Worm (Caenorhabditis elegans): ENCODE measurements around the gene ZK418.7.

Gene ZK418.7

DNA sequence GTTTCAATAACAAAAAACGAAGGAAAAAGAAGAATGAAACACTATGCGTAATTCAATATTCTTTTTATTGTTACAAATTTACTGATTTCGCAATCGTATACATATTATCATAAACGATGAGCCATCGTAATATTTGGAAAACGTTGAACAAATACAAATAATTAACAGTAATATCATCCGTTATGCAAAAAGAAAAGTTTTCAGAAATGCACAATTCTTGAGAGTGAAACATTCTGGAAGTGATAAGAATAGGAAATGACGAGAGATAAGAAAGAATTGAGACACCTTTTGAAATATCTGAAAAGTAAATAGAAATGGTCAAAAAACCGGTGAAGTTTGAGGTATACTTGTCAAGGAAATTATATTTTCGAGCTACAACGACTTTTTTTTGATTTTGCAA is 899 bp upstream of the ZK418.7 start:
- no peak for TF ChIP-seq hnd-1 (tag; optimal IDR thresholded peaks at IDR 0.05)
- no peak for TF ChIP-seq tra-4 (tag; optimal IDR thresholded peaks at IDR 0.05)
- TF ChIP-seq ceh-36 (tag; optimal IDR thresholded peaks at IDR 0.05): no peak
- TF ChIP-seq hmg-4 (GFP tag; optimal IDR thresholded peaks at IDR 0.05): no peak
- TF ChIP-seq pes-1 (GFP tag; IDR thresholded peaks at IDR 0.05): no peak
- TF ChIP-seq ceh-13 (GFP tag; optimal IDR thresholded peaks at IDR 0.05): no peak
- no peak for TF ChIP-seq tbx-37 (GFP tag; conservative IDR thresholded peaks at IDR 0.05)
- TF ChIP-seq ets-7 (tag; optimal IDR thresholded peaks at IDR 0.05): no peak
- TF ChIP-seq flt-1 (GFP tag; IDR thresholded peaks at IDR 0.05): no peak
- no peak for TF ChIP-seq F13C5.2 (tag; optimal IDR thresholded peaks at IDR 0.05)

DNA sequence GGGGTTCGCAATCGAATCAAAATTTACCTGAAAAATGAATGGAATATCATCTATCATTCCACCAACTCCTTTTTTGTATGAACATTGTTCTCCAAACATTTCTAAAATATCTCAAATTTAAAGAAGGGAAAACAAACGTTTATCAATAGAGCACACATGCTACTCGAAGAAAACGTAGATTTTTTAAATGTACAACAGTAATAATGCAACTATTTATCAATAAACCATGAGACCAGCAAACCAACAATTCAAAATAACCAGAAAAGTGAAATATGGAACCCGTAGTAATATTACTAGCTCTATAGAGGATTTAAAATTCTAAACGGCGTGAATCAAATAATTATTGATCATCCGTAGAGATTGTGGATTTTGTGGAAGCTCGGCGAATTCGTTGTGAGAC is 1.9 kb downstream of the ZK418.7 start, which contains the start of gene ZK418.6:
Gene ZK418.6 (minus strand): TSS at position 101 of the 400 bp plus-strand sequence.
- TF ChIP-seq tbx-11 (GFP tag; IDR thresholded peaks at IDR 0.05): no peak
- TF ChIP-seq hmbx-1 (tag; optimal IDR thresholded peaks at IDR 0.05): no peak
- no peak for TF ChIP-seq flt-1 (GFP tag; IDR thresholded peaks at IDR 0.05)
- TF ChIP-seq F13C5.2 (tag; optimal IDR thresholded peaks at IDR 0.05): no peak
- TF ChIP-seq ama-1 (optimal IDR thresholded peaks at IDR 0.05): no peak
- no peak for TF ChIP-seq hnd-1 (tag; optimal IDR thresholded peaks at IDR 0.05)
- TF ChIP-seq tra-4 (tag; optimal IDR thresholded peaks at IDR 0.05): no peak
- TF ChIP-seq tbx-37 (GFP tag; conservative IDR thresholded peaks at IDR 0.05): no peak
- TF ChIP-seq scrt-1 (GFP tag; IDR thresholded peaks at IDR 0.05): no peak
- no peak for TF ChIP-seq B0310.2 (tag; optimal IDR thresholded peaks at IDR 0.05)
- TF ChIP-seq ceh-36 (tag; optimal IDR thresholded peaks at IDR 0.05): no peak
- no peak for TF ChIP-seq hmg-4 (GFP tag; optimal IDR thresholded peaks at IDR 0.05)
- TF ChIP-seq sea-1 (GFP tag; conservative IDR thresholded peaks at IDR 0.05): no peak
- TF ChIP-seq aly-1 (tag; optimal IDR thresholded peaks at IDR 0.05): no peak

DNA sequence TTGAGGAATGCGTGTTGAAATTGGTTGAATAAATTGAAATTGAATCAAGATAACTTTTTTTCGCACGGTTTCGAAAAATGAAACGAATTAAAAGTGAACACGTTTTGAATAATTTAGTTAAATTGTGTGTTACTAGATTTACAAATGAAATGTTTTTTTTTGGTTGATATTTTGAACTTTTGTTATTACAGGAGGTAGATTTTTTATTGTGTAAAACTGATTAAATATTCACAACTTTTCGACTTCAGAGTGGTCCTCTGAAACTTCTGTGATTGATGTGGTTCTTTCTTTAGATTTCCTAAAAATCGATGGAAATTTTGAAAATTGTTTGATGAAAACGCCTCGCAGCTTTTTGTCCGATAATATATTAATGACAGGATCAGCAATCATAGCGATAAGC is 4.2 kb downstream of the ZK418.7 start, which contains the start of gene ZK418.13:
Gene ZK418.13 (minus strand): TSS at position 101 of the 400 bp plus-strand sequence.
- no peak for TF ChIP-seq ceh-13 (GFP tag; optimal IDR thresholded peaks at IDR 0.05)
- TF ChIP-seq hnd-1 (tag; optimal IDR thresholded peaks at IDR 0.05): no peak
- TF ChIP-seq tra-4 (tag; optimal IDR thresholded peaks at IDR 0.05): no peak
- TF ChIP-seq aly-1 (tag; optimal IDR thresholded peaks at IDR 0.05): no peak

DNA sequence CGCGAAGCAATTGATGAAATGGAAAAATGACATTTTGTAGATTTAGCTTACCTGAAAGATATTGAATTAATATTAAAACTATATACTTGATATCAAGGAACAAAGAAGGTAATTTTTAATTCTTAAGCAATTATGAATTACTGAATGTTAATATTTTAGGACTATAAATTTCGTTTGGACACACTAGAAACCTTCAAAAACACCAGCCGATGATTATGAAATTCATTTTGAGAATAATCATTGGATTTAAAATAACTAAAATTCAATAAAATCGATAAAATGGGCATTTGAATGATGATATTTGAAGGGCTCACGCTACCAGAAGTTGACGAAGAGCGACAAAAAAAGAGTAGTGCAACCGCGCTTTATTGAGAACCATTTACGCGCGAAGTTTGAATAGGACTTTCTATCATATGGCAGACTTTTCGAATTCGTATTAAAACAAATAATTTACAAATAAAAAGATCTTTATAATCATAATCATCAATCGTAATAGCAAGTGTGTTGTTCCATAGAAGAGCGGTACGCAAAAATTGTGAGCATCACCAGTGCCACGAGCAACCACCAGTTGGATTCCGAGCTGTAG is 6.7 kb downstream of the ZK418.7 start, which contains the start of gene ZK418.5:
Gene ZK418.5 (minus strand): TSS at position 51 of the 586 bp plus-strand sequence.
- peak; percentile 60 for TF ChIP-seq F13C5.2 (tag; optimal IDR thresholded peaks at IDR 0.05)
- TF ChIP-seq pes-1 (GFP tag; IDR thresholded peaks at IDR 0.05): no peak

DNA sequence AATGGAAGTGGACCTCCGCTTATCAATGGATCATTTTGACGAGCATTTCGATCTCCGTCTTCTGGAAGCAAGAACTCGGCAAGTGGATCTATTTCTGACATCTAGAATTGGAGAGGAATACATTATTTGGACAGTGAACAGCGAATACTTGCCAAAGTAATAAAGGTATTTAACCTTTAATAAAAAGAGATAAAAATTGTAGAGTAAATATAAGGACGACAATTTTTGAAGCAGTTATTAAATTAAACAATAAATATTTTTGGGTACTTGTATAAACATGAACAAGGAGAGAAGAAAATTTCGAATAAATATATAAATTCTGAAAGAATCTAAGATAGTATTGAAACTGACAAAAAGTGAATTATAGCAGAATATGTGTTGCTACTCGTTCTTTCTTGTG is 8.1 kb downstream of the ZK418.7 start, which contains the start of gene lin-37:
Gene lin-37 (minus strand): TSS at position 101 of the 400 bp plus-strand sequence.
- TF ChIP-seq ceh-36 (tag; optimal IDR thresholded peaks at IDR 0.05): no peak
- TF ChIP-seq hmg-4 (GFP tag; optimal IDR thresholded peaks at IDR 0.05): no peak
- TF ChIP-seq pes-1 (GFP tag; IDR thresholded peaks at IDR 0.05): no peak
- TF ChIP-seq tra-4 (tag; optimal IDR thresholded peaks at IDR 0.05): no peak
- TF ChIP-seq aly-1 (tag; optimal IDR thresholded peaks at IDR 0.05): no peak
- no peak for TF ChIP-seq ets-7 (tag; optimal IDR thresholded peaks at IDR 0.05)
- TF ChIP-seq scrt-1 (GFP tag; IDR thresholded peaks at IDR 0.05): no peak
- no peak for TF ChIP-seq hnd-1 (tag; optimal IDR thresholded peaks at IDR 0.05)

DNA sequence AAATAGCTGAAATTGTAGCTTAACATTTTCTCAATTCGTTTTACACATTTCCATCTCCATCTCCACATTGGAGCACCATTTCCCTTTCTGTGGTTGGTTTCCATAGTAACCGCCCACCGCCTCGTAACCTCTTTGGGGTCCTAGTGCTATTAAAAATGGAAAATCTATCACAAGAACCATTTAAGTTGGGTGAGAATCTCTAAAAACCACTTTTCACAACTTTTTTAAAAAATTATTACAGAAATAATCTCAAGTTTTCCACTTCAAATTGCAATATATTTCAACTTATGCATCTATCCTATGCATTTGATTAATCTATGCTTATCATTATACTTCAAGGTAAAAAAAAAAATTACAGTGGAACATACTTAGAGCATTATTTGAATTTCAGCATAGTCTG is 10.6 kb downstream of the ZK418.7 start, which contains the start of gene tmem-17:
Gene tmem-17 (plus strand): TSS at position 301 of the 400 bp plus-strand sequence.
- no peak for TF ChIP-seq tbx-37 (GFP tag; conservative IDR thresholded peaks at IDR 0.05)
- TF ChIP-seq hmbx-1 (tag; optimal IDR thresholded peaks at IDR 0.05): no peak
- no peak for TF ChIP-seq flt-1 (GFP tag; IDR thresholded peaks at IDR 0.05)
- TF ChIP-seq ceh-13 (GFP tag; optimal IDR thresholded peaks at IDR 0.05): no peak
- no peak for TF ChIP-seq sea-1 (GFP tag; conservative IDR thresholded peaks at IDR 0.05)

DNA sequence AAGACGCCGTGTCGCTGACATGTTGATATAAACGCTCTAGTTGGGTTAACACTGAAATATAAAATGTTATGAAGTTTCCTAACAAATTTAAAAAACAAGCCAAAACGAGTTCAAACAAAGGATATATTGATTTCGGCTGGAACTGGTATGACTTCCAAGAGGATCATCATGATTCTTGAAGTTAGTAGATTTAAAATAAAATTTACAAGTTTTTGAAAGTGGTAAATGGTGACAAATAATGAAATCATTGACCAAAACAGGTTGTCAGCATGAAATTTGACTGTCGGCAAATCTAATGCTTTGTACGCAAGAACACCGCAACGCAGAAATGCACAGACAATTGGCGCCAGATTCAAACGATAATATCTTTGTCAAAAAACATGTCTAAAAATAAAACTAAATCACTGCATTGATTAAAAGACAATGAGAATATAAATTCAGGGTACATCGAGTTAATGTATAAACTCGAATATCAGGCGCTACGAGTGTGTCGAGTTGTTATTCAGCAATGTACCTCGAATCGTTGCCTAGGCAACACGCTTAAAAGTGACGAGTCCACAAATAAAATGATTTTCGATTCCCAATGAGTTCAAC is 12.0 kb downstream of the ZK418.7 start, which contains the start of the genes ubc-18 and R01H2.8:
Gene ubc-18 (minus strand): TSS at position 51 of the 594 bp plus-strand sequence.
Gene R01H2.8 (plus strand): TSS at position 544 of the 594 bp plus-strand sequence.
- TF ChIP-seq F13C5.2 (tag; optimal IDR thresholded peaks at IDR 0.05): no peak
- no peak for TF ChIP-seq ceh-36 (tag; optimal IDR thresholded peaks at IDR 0.05)
- no peak for TF ChIP-seq flt-1 (GFP tag; IDR thresholded peaks at IDR 0.05)
- no peak for TF ChIP-seq ets-7 (tag; optimal IDR thresholded peaks at IDR 0.05)
- TF ChIP-seq B0310.2 (tag; optimal IDR thresholded peaks at IDR 0.05): no peak
- no peak for TF ChIP-seq pes-1 (GFP tag; IDR thresholded peaks at IDR 0.05)
- no peak for TF ChIP-seq tra-4 (tag; optimal IDR thresholded peaks at IDR 0.05)
- TF ChIP-seq tbx-11 (GFP tag; IDR thresholded peaks at IDR 0.05): no peak
- TF ChIP-seq hmg-4 (GFP tag; optimal IDR thresholded peaks at IDR 0.05): no peak
- TF ChIP-seq ceh-13 (GFP tag; optimal IDR thresholded peaks at IDR 0.05): no peak
- no peak for TF ChIP-seq ama-1 (optimal IDR thresholded peaks at IDR 0.05)
- TF ChIP-seq scrt-1 (GFP tag; IDR thresholded peaks at IDR 0.05): no peak
- TF ChIP-seq hnd-1 (tag; optimal IDR thresholded peaks at IDR 0.05): no peak
- TF ChIP-seq sea-1 (GFP tag; conservative IDR thresholded peaks at IDR 0.05): no peak
- TF ChIP-seq hmbx-1 (tag; optimal IDR thresholded peaks at IDR 0.05): no peak
- TF ChIP-seq aly-1 (tag; optimal IDR thresholded peaks at IDR 0.05): no peak

DNA sequence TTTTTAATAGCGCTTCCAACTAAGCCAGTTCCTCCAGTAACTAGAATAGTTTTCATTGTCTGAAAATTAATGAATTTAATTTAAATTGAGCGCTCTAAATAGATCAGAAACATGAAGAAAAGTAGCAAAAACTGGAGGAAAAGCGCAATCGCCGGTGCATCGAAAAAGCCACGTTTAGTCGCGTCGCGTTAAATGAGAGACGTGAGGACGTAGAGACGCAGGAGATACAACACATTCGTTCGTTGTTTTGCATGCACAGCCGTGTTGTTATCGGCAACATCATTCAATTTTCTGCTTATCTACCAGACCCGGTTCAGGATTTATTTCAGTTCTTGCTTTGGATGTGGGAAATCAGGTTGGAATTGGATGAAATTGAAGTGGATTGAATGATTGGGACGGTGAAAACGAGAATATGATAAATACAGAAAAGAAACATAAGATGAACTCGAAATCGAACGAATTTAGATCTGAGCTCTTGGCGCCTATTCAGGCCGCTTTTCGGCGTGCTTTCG is 13.1 kb downstream of the ZK418.7 start, which contains the start of gene ger-1:
Gene ger-1 (minus strand): TSS at position 93 of the 512 bp plus-strand sequence.
- no peak for TF ChIP-seq B0310.2 (tag; optimal IDR thresholded peaks at IDR 0.05)
- no peak for TF ChIP-seq pes-1 (GFP tag; IDR thresholded peaks at IDR 0.05)
- TF ChIP-seq scrt-1 (GFP tag; IDR thresholded peaks at IDR 0.05): no peak
- no peak for TF ChIP-seq flt-1 (GFP tag; IDR thresholded peaks at IDR 0.05)
- TF ChIP-seq ceh-13 (GFP tag; optimal IDR thresholded peaks at IDR 0.05): no peak
- TF ChIP-seq hnd-1 (tag; optimal IDR thresholded peaks at IDR 0.05): no peak
- TF ChIP-seq F13C5.2 (tag; optimal IDR thresholded peaks at IDR 0.05): no peak
- no peak for TF ChIP-seq tbx-37 (GFP tag; conservative IDR thresholded peaks at IDR 0.05)
- TF ChIP-seq ama-1 (optimal IDR thresholded peaks at IDR 0.05): no peak
- no peak for TF ChIP-seq ets-7 (tag; optimal IDR thresholded peaks at IDR 0.05)
- TF ChIP-seq tbx-11 (GFP tag; IDR thresholded peaks at IDR 0.05): no peak
- TF ChIP-seq hmbx-1 (tag; optimal IDR thresholded peaks at IDR 0.05): no peak
- no peak for TF ChIP-seq tra-4 (tag; optimal IDR thresholded peaks at IDR 0.05)
- TF ChIP-seq aly-1 (tag; optimal IDR thresholded peaks at IDR 0.05): no peak
- no peak for TF ChIP-seq sea-1 (GFP tag; conservative IDR thresholded peaks at IDR 0.05)
- TF ChIP-seq hmg-4 (GFP tag; optimal IDR thresholded peaks at IDR 0.05): no peak
